Fruit fly (Drosophila melanogaster) whole organism, pupa: ENCODE results near the gene Desat2.
A peak's percentile ranks its signal among the peaks of the same experiment; 100 is the strongest.

Experiments
- CG10348 ChIP-seq: fragments of 200-800 bp; sonication (Bioruptor generic); IDR thresholded peaks from 2 replicates; pipeline ENCODE4 v1.3.6; 2022; ENCODE audit warnings: missing biosample characterization, missing genetic modification characterization
- CG12605 ChIP-seq: fragments of 200-800 bp; sonication (Bioruptor generic); IDR thresholded peaks from 2 replicates; pipeline ENCODE4 v1.3.6; 2022; ENCODE audit warnings: missing biosample characterization, missing genetic modification characterization
- CG13204 ChIP-seq: fragments of 200-800 bp; sonication (Bioruptor generic); optimal IDR thresholded peaks from 2 replicates; lab custom pipeline; 2018; ENCODE audit warnings: missing biosample characterization, mild to moderate bottlenecking, missing genetic modification characterization, moderate library complexity
- CG14655 ChIP-seq: fragments of 200-800 bp; sonication (Bioruptor generic); optimal IDR thresholded peaks from 3 replicates; lab custom pipeline; 2017; ENCODE audit warnings: mild to moderate bottlenecking, missing biosample characterization, missing genetic modification reagents, missing genetic modification characterization
- CG15710 ChIP-seq: fragments of 200-800 bp; sonication (Bioruptor generic); optimal IDR thresholded peaks from 2 replicates; lab custom pipeline; 2018; ENCODE audit warnings: missing biosample characterization, mild to moderate bottlenecking, missing genetic modification characterization, moderate library complexity
- CG17806 ChIP-seq: fragments of 200-800 bp; sonication (Bioruptor generic); optimal IDR thresholded peaks from 2 replicates; lab custom pipeline; 2018; ENCODE audit warnings: missing biosample characterization, mild to moderate bottlenecking, missing genetic modification characterization, moderate library complexity
- CG32121 ChIP-seq: fragments of 200-800 bp; sonication (Bioruptor generic); IDR thresholded peaks from 2 replicates; pipeline ENCODE4 v1.3.6; 2022; ENCODE audit warnings: missing biosample characterization, missing genetic modification characterization
- CG34367 ChIP-seq: fragments of 200-800 bp; sonication (Bioruptor generic); optimal IDR thresholded peaks from 2 replicates; lab custom pipeline; 2018; ENCODE audit warnings: missing biosample characterization, mild to moderate bottlenecking, missing genetic modification characterization
- CG4496 ChIP-seq: fragments of 200-800 bp; sonication (Bioruptor generic); IDR thresholded peaks from 3 replicates; pipeline ENCODE4 v1.3.6; 2022; ENCODE audit warnings: missing biosample characterization, missing genetic modification characterization
- CG8159 ChIP-seq: fragments of 200-800 bp; sonication (Bioruptor generic); optimal IDR thresholded peaks from 3 replicates; lab custom pipeline; 2018; ENCODE audit warnings: missing biosample characterization, mild to moderate bottlenecking, missing genetic modification characterization, moderate library complexity
- CG8301 ChIP-seq: fragments of 200-800 bp; sonication (Bioruptor generic); optimal IDR thresholded peaks from 2 replicates; lab custom pipeline; 2018; ENCODE audit warnings: missing biosample characterization, mild to moderate bottlenecking, missing genetic modification characterization
- CG9948 ChIP-seq: fragments of 200-800 bp; sonication (Bioruptor generic); optimal IDR thresholded peaks from 2 replicates; lab custom pipeline; 2018; ENCODE audit warnings: missing biosample characterization, mild to moderate bottlenecking, missing genetic modification characterization, moderate library complexity
- D1 ChIP-seq: fragments of 200-800 bp; sonication (Bioruptor generic); optimal IDR thresholded peaks from 2 replicates; lab custom pipeline; 2018; ENCODE audit warnings: missing biosample characterization, mild to moderate bottlenecking, missing genetic modification characterization, moderate library complexity
- EcR ChIP-seq: fragments of 200-800 bp; sonication (Bioruptor generic); optimal IDR thresholded peaks from 3 replicates; lab custom pipeline; 2019; ENCODE audit warnings: missing biosample characterization, missing genetic modification characterization, mild to moderate bottlenecking, moderate library complexity, missing genetic modification reagents
- Ets98B ChIP-seq: fragments of 200-800 bp; sonication (Bioruptor generic); IDR thresholded peaks from 2 replicates; pipeline ENCODE4 v1.3.6; 2022; ENCODE audit warnings: missing biosample characterization, missing genetic modification characterization
- Pif1A ChIP-seq: fragments of 200-800 bp; sonication (Bioruptor generic); optimal IDR thresholded peaks from 3 replicates; lab custom pipeline; 2016; ENCODE audit warnings: missing biosample characterization, missing genetic modification characterization
- Pif1B ChIP-seq: fragments of 200-800 bp; sonication (Bioruptor generic); optimal IDR thresholded peaks from 3 replicates; lab custom pipeline; 2016; ENCODE audit warnings: missing biosample characterization, missing genetic modification characterization
- Snoo ChIP-seq: fragments of 200-800 bp; sonication (Bioruptor generic); optimal IDR thresholded peaks from 3 replicates; lab custom pipeline; 2017; ENCODE audit warnings: missing biosample characterization, mild to moderate bottlenecking, missing genetic modification characterization, inconsistent platforms
- fd96Ca ChIP-seq: fragments of 200-800 bp; sonication (Bioruptor generic); IDR thresholded peaks from 3 replicates; pipeline ENCODE4 v1.3.6; 2022; ENCODE audit warnings: missing biosample characterization, missing genetic modification characterization
- gl ChIP-seq: fragments of 200-800 bp; sonication (Bioruptor generic); optimal IDR thresholded peaks from 2 replicates; lab custom pipeline; 2018; ENCODE audit warnings: missing biosample characterization, mild to moderate bottlenecking, missing genetic modification characterization
- rn ChIP-seq: fragments of 200-800 bp; sonication (Bioruptor generic); IDR thresholded peaks from 2 replicates; pipeline ENCODE4 v1.3.6; 2022; ENCODE audit warnings: missing biosample characterization, missing genetic modification characterization

The Desat2 gene

dm6 chr3R:12408160-12408559 lies 27.9 kb upstream of the Desat2 start, which contains the start of gene CG5196:
TSS of gene CG5196 (plus strand) at chr3R:12408316.
- TF ChIP-seq CG10348 (GFP tag; lab: Robert Waterston, UW) (no peak), rn (no peak), CG9948 (tag; lab: Kevin White, UChicago) (no peak), EcR (GFP tag; lab: Kevin White, UChicago) (peak; percentile 14), Ets98B (no peak)

dm6 chr3R:12411449-12411848 lies 24.6 kb upstream of the Desat2 start:
- no peak for TF ChIP-seq fd96Ca (GFP tag; lab: Robert Waterston, UW)
- no peak for TF ChIP-seq CG32121 (GFP tag; lab: Robert Waterston, UW)
- no peak for TF ChIP-seq Pif1A (GFP tag; lab: Kevin White, UChicago)
- TF ChIP-seq CG10348 (GFP tag; lab: Robert Waterston, UW), result no peak
- no peak for TF ChIP-seq Pif1B (GFP tag; lab: Kevin White, UChicago)
- no peak for TF ChIP-seq Snoo (tag; lab: Kevin White, UChicago)
- TF ChIP-seq CG14655, result no peak
- TF ChIP-seq CG15710 (tag; lab: Kevin White, UChicago), result no peak
- no peak for TF ChIP-seq CG12605 (GFP tag; lab: Robert Waterston, UW)
- TF ChIP-seq CG8159 (tag; lab: Kevin White, UChicago), result no peak
- TF ChIP-seq CG8301 (tag; lab: Kevin White, UChicago), result no peak
- no peak for TF ChIP-seq CG4496
- TF ChIP-seq Ets98B, result no peak
- TF ChIP-seq CG9948 (tag; lab: Kevin White, UChicago), result no peak
- no peak for TF ChIP-seq rn
- TF ChIP-seq CG17806 (tag; lab: Kevin White, UChicago), result no peak

- TF ChIP-seq EcR (GFP tag; lab: Kevin White, UChicago), result peak; percentile 24
- no peak for TF ChIP-seq CG9948 (tag; lab: Kevin White, UChicago)
Observed at dm6 chr3R:12413274-12413958, 22.6 kb upstream of the Desat2 start, which contains the start of the genes Dip-C and pps. TSS of gene Dip-C (minus strand) at chr3R:12413759. TSS of gene pps (plus strand) at chr3R:12413828.

- TF ChIP-seq Ets98B, result peak; percentile 22; the same call in 1 of the 2 replicates
- TF ChIP-seq CG8159 (tag; lab: Kevin White, UChicago), result no peak
- TF ChIP-seq CG12605 (GFP tag; lab: Robert Waterston, UW), result no peak; the same call in 1 of the 2 replicates
Observed at dm6 chr3R:12422379-12422975, 13.6 kb upstream of the Desat2 start, which contains the start of the genes Scgbeta and CG17202. TSS of gene Scgbeta (minus strand) at chr3R:12422429. TSS of gene CG17202 (plus strand) at chr3R:12422768.

dm6 chr3R:12423997-12424396 lies 12.1 kb upstream of the Desat2 start:
- TF ChIP-seq fd96Ca (GFP tag; lab: Robert Waterston, UW) (no peak), EcR (GFP tag; lab: Kevin White, UChicago) (peak; percentile 2)

- TF ChIP-seq CG17806 (tag; lab: Kevin White, UChicago), result no peak
- TF ChIP-seq EcR (GFP tag; lab: Kevin White, UChicago), result no peak
- TF ChIP-seq CG12605 (GFP tag; lab: Robert Waterston, UW), result no peak
- no peak for TF ChIP-seq rn
- TF ChIP-seq Pif1A (GFP tag; lab: Kevin White, UChicago), result no peak
- TF ChIP-seq gl (tag; lab: Kevin White, UChicago), result no peak
- peak; percentile 31 for TF ChIP-seq Snoo (tag; lab: Kevin White, UChicago)
- no peak for TF ChIP-seq CG4496
- TF ChIP-seq CG15710 (tag; lab: Kevin White, UChicago), result peak; percentile 10
- TF ChIP-seq D1, result no peak
- no peak for TF ChIP-seq CG14655
- no peak for TF ChIP-seq CG13204 (GFP tag; lab: Kevin White, UChicago)
- no peak for TF ChIP-seq Ets98B
- TF ChIP-seq CG34367 (tag; lab: Kevin White, UChicago), result no peak
- no peak for TF ChIP-seq Pif1B (GFP tag; lab: Kevin White, UChicago)
Observed at dm6 chr3R:12425510-12426309, 10.3 kb upstream of the Desat2 start, which contains the start of gene Pp1-87B. TSS of gene Pp1-87B (minus strand) at chr3R:12425917.

- TF ChIP-seq CG13204 (GFP tag; lab: Kevin White, UChicago), result no peak
- no peak for TF ChIP-seq CG17806 (tag; lab: Kevin White, UChicago)
- no peak for TF ChIP-seq CG14655
- no peak for TF ChIP-seq CG15710 (tag; lab: Kevin White, UChicago)
- no peak for TF ChIP-seq Pif1A (GFP tag; lab: Kevin White, UChicago)
- TF ChIP-seq CG8159 (tag; lab: Kevin White, UChicago), result no peak
- no peak for TF ChIP-seq gl (tag; lab: Kevin White, UChicago)
- no peak for TF ChIP-seq CG10348 (GFP tag; lab: Robert Waterston, UW)
- no peak for TF ChIP-seq CG8301 (tag; lab: Kevin White, UChicago)
- no peak for TF ChIP-seq CG4496
- TF ChIP-seq D1, result no peak
- TF ChIP-seq Ets98B, result no peak
- TF ChIP-seq, all 21 proteins: peak for 0
Observed at dm6 chr3R:12426310-12426653, 9.8 kb upstream of the Desat2 start, which contains the start of gene NANS. TSS of gene NANS (plus strand) at chr3R:12426578.
